Worm (Caenorhabditis elegans) whole organism, mixed stage, embryonic: ENCODE results near the gene F10E9.10.
A peak's percentile ranks its signal among the peaks of the same experiment; 100 is the strongest.

Experiments
- bed-3 ChIP-seq: fragments of 200-800 bp; sonication (Bioruptor generic); optimal IDR thresholded peaks from 3 replicates; lab custom pipeline; 2018; ENCODE audit warnings: mild to moderate bottlenecking, missing genetic modification characterization, moderate library complexity, missing compliant biosample characterization
- blmp-1 ChIP-seq: fragments of 150-350 bp; optimal IDR thresholded peaks from 2 replicates; lab custom pipeline; 2014; ENCODE audit warnings: missing biosample characterization, missing genetic modification characterization
- ceh-39 ChIP-seq: fragments of 150-350 bp; optimal IDR thresholded peaks from 2 replicates; lab custom pipeline; 2014; ENCODE audit warnings: missing biosample characterization, missing genetic modification characterization
- ceh-43 ChIP-seq: fragments of 200-800 bp; sonication (Bioruptor generic); optimal IDR thresholded peaks from 2 replicates; lab custom pipeline; 2018; ENCODE audit warnings: mild to moderate bottlenecking, missing genetic modification characterization, moderate library complexity, missing compliant biosample characterization
- ces-1 ChIP-seq: fragments of 150-350 bp; optimal IDR thresholded peaks from 2 replicates; lab custom pipeline; 2014; ENCODE audit warnings: missing biosample characterization, missing genetic modification reagents, missing genetic modification characterization
- cnd-1 ChIP-seq: fragments of 200-800 bp; sonication (Bioruptor generic); optimal IDR thresholded peaks from 2 replicates; lab custom pipeline; 2018; ENCODE audit warnings: mild to moderate bottlenecking, missing genetic modification characterization, missing compliant biosample characterization
- drap-1 ChIP-seq: fragments of 200-800 bp; sonication (Bioruptor generic); optimal IDR thresholded peaks from 3 replicates; lab custom pipeline; 2018; ENCODE audit warnings: mild to moderate bottlenecking, missing genetic modification characterization, missing compliant biosample characterization
- elt-1 ChIP-seq: sonication (generic microtip); optimal IDR thresholded peaks from 2 replicates; lab custom pipeline; 2017; ENCODE audit warnings: missing genetic modification characterization, mild to moderate bottlenecking, missing compliant biosample characterization, antibody characterized with exemption, moderate library complexity, borderline replicate concordance; ENCODE audit not compliant: insufficient read depth
- elt-3 ChIP-seq: fragments of 150-350 bp; optimal IDR thresholded peaks from 2 replicates; lab custom pipeline; 2014; ENCODE audit warnings: missing biosample characterization, missing genetic modification characterization
- flh-1 ChIP-seq: fragments of 200-800 bp; sonication (Bioruptor generic); optimal IDR thresholded peaks from 2 replicates; lab custom pipeline; 2018; ENCODE audit warnings: mild to moderate bottlenecking, missing genetic modification characterization, moderate library complexity, missing compliant biosample characterization
- ham-2 ChIP-seq: fragments of 200-800 bp; sonication (Bioruptor generic); optimal IDR thresholded peaks from 2 replicates; lab custom pipeline; 2018; ENCODE audit warnings: mild to moderate bottlenecking, missing genetic modification characterization, missing compliant biosample characterization
- hlh-1 ChIP-seq: fragments of 150-350 bp; optimal IDR thresholded peaks from 2 replicates; lab custom pipeline; 2014; ENCODE audit warnings: missing biosample characterization, missing genetic modification reagents, missing genetic modification characterization
- lin-13 ChIP-seq: fragments of 150-350 bp; optimal IDR thresholded peaks from 2 replicates; lab custom pipeline; 2014; ENCODE audit warnings: missing biosample characterization, missing genetic modification characterization
- lsy-2 ChIP-seq: fragments of 150-350 bp; optimal IDR thresholded peaks from 2 replicates; lab custom pipeline; 2014; ENCODE audit warnings: missing biosample characterization, missing genetic modification characterization
- mep-1 ChIP-seq: fragments of 150-350 bp; optimal IDR thresholded peaks from 2 replicates; lab custom pipeline; 2017; ENCODE audit warnings: missing biosample characterization, missing genetic modification reagents, missing genetic modification characterization, inconsistent platforms
- nhr-12 ChIP-seq: fragments of 150-350 bp; optimal IDR thresholded peaks from 2 replicates; lab custom pipeline; 2014; ENCODE audit warnings: missing biosample characterization, missing genetic modification characterization
- nhr-2 ChIP-seq: fragments of 150-350 bp; optimal IDR thresholded peaks from 2 replicates; lab custom pipeline; 2014; ENCODE audit warnings: missing biosample characterization, missing genetic modification characterization
- nhr-237 ChIP-seq: fragments of 150-350 bp; optimal IDR thresholded peaks from 2 replicates; lab custom pipeline; 2014; ENCODE audit warnings: missing biosample characterization, missing genetic modification characterization
- nhr-28 ChIP-seq: fragments of 150-350 bp; optimal IDR thresholded peaks from 2 replicates; lab custom pipeline; 2014; ENCODE audit warnings: missing biosample characterization, missing genetic modification characterization
- nhr-76 ChIP-seq: sonication (generic microtip); optimal IDR thresholded peaks from 2 replicates; lab custom pipeline; 2017; ENCODE audit warnings: missing biosample characterization, missing genetic modification characterization
- pha-4 ChIP-seq: fragments of 150-350 bp; optimal IDR thresholded peaks from 2 replicates; lab custom pipeline; 2018; ENCODE audit warnings: missing biosample characterization, missing genetic modification reagents, missing genetic modification characterization
- sem-2 ChIP-seq: fragments of 200-800 bp; sonication (Bioruptor generic); optimal IDR thresholded peaks from 2 replicates; lab custom pipeline; 2018; ENCODE audit warnings: mild to moderate bottlenecking, missing genetic modification characterization, missing compliant biosample characterization
- snpc-4 ChIP-seq: fragments of 150-350 bp; optimal IDR thresholded peaks from 2 replicates; lab custom pipeline; 2014; ENCODE audit warnings: missing biosample characterization, missing genetic modification characterization
- sptf-1 ChIP-seq: sonication (generic microtip); optimal IDR thresholded peaks from 2 replicates; lab custom pipeline; 2017; ENCODE audit warnings: mild to moderate bottlenecking, missing genetic modification characterization, moderate library complexity, missing compliant biosample characterization
- tbx-8 ChIP-seq: fragments of 200-800 bp; sonication (Bioruptor generic); optimal IDR thresholded peaks from 2 replicates; lab custom pipeline; 2018; ENCODE audit warnings: mild to moderate bottlenecking, missing genetic modification characterization, moderate library complexity, missing compliant biosample characterization
- unc-120 ChIP-seq: sonication (generic microtip); optimal IDR thresholded peaks from 2 replicates; lab custom pipeline; 2017; ENCODE audit warnings: missing genetic modification characterization, missing compliant biosample characterization; ENCODE audit not compliant: poor library complexity, severe bottlenecking
- unc-39 ChIP-seq: fragments of 150-350 bp; optimal IDR thresholded peaks from 2 replicates; lab custom pipeline; 2014; ENCODE audit warnings: missing biosample characterization, missing genetic modification characterization
- unc-62 ChIP-seq: fragments of 150-350 bp; optimal IDR thresholded peaks from 2 replicates; lab custom pipeline; 2014; ENCODE audit warnings: missing biosample characterization, missing genetic modification reagents, missing genetic modification characterization
- zip-8 ChIP-seq: fragments of 150-350 bp; optimal IDR thresholded peaks from 2 replicates; lab custom pipeline; 2014; ENCODE audit warnings: missing biosample characterization, missing genetic modification characterization
- ztf-11 ChIP-seq: fragments of 150-350 bp; optimal IDR thresholded peaks from 2 replicates; lab custom pipeline; 2014; ENCODE audit warnings: missing biosample characterization, missing genetic modification characterization

F10E9.10 gene

ce11 chrIII:8320183-8320582 is at the start of gene F10E9.10:
Gene F10E9.10 (minus strand): TSS chrIII:8320283.
- TF ChIP-seq nhr-76 (tag; lab: Kevin White, UChicago) (no peak), tbx-8 (GFP tag; lab: Kevin White, UChicago) (no peak), elt-3 (tag; lab: Kevin White, UChicago) (no peak), nhr-2 (no peak), ham-2 (GFP tag; lab: Kevin White, UChicago) (no peak), sem-2 (GFP tag; lab: Kevin White, UChicago) (no peak), ztf-11 (tag; lab: Kevin White, UChicago) (no peak), unc-120 (tag; lab: Kevin White, UChicago) (no peak), ceh-43 (GFP tag; lab: Kevin White, UChicago) (no peak), snpc-4 (no peak), sptf-1 (tag; lab: Kevin White, UChicago) (no peak), cnd-1 (tag; lab: Kevin White, UChicago) (no peak), unc-62 (no peak), hlh-1 (tag; lab: Kevin White, UChicago) (no peak), elt-1 (no peak), nhr-28 (tag; lab: Kevin White, UChicago) (no peak), nhr-237 (tag; lab: Kevin White, UChicago) (no peak), unc-39 (tag; lab: Kevin White, UChicago) (no peak)

ce11 chrIII:8369172-8369571 is 49.1 kb upstream of the F10E9.10 start:
- TF ChIP-seq sem-2 (GFP tag; lab: Kevin White, UChicago): no peak
- peak; percentile 92 for TF ChIP-seq zip-8

- TF ChIP-seq unc-120 (tag; lab: Kevin White, UChicago) (no peak), ces-1 (GFP tag; lab: Kevin White, UChicago) (no peak), blmp-1 (tag; lab: Kevin White, UChicago) (no peak), bed-3 (GFP tag; lab: Kevin White, UChicago) (no peak)
Observed at ce11 chrIII:8368619-8369018, 48.5 kb upstream of the F10E9.10 start, which contains the start of gene R05D3.9. Gene R05D3.9 (minus strand): TSS chrIII:8368719.

- TF ChIP-seq nhr-76 (tag; lab: Kevin White, UChicago): no peak
Observed at ce11 chrIII:8363253-8364061, 43.4 kb upstream of the F10E9.10 start, which contains the start of gene R05D3.3. Gene R05D3.3 (plus strand): TSS chrIII:8364011.

- TF ChIP-seq zip-8 (no peak), nhr-2 (peak; percentile 23), mep-1 (tag; lab: Kevin White, UChicago) (peak; percentile 83), pha-4 (tag; lab: Kevin White, UChicago) (peak; percentile 51), ces-1 (GFP tag; lab: Kevin White, UChicago) (peak; percentile 65), nhr-12 (tag; lab: Kevin White, UChicago) (peak; percentile 11), ham-2 (GFP tag; lab: Kevin White, UChicago) (no peak), elt-1 (no peak), hlh-1 (tag; lab: Kevin White, UChicago) (peak; percentile 43), nhr-28 (tag; lab: Kevin White, UChicago) (peak; percentile 13), nhr-237 (tag; lab: Kevin White, UChicago) (peak; percentile 75), lin-13 (no peak), drap-1 (no peak), unc-120 (tag; lab: Kevin White, UChicago) (peak; percentile 50), unc-62 (peak; percentile 51), ceh-39 (peak; percentile 59), lsy-2 (peak; percentile 96), flh-1 (GFP tag; lab: Kevin White, UChicago) (no peak)
- TF ChIP-seq, all 35 proteins: peak for 12
Observed at ce11 chrIII:8358213-8358672, 38.2 kb upstream of the F10E9.10 start, which contains the start of the genes R05D3.8 and rfp-1. Gene R05D3.8 (minus strand): TSS chrIII:8358327. Gene rfp-1 (plus strand): TSS chrIII:8358622.
